Worm (Caenorhabditis elegans) whole organism, L1 larva: ENCODE data around the gene B0564.2.

Experiments used
- ama-1 ChIP-seq: fragments of 150-350 bp; optimal IDR thresholded peaks from 2 replicates; lab custom pipeline; 2014
- elt-3 ChIP-seq, 6 experiments: fragments of 150-350 bp in 1 of 6; sonication (generic microtip); optimal IDR thresholded peaks; 2 replicates each; lab custom pipeline; 2017 to 2018; ENCODE audit warnings: missing biosample characterization in 6 of 6, missing genetic modification characterization in 6 of 6, inconsistent platforms in 1 of 6
- jun-1 ChIP-seq: fragments of 150-350 bp; optimal IDR thresholded peaks from 2 replicates; lab custom pipeline; 2014; ENCODE audit warnings: missing biosample characterization, missing genetic modification reagents, missing genetic modification characterization
- nhr-28 ChIP-seq: fragments of 150-350 bp; optimal IDR thresholded peaks from 2 replicates; lab custom pipeline; 2014; ENCODE audit warnings: missing biosample characterization, missing genetic modification characterization
- pqm-1 ChIP-seq: sonication (generic microtip); optimal IDR thresholded peaks from 3 replicates; lab custom pipeline; 2017; ENCODE audit warnings: missing biosample characterization, missing genetic modification characterization
- skn-1 ChIP-seq: fragments of 150-350 bp; optimal IDR thresholded peaks from 2 replicates; lab custom pipeline; 2014; ENCODE audit warnings: missing biosample characterization, missing genetic modification characterization
- sup-37 ChIP-seq: fragments of 200-800 bp; sonication (Bioruptor generic); optimal IDR thresholded peaks from 2 replicates; lab custom pipeline; 2018; ENCODE audit warnings: mild to moderate bottlenecking, missing genetic modification characterization, missing compliant biosample characterization
- unc-130 ChIP-seq: fragments of 150-350 bp; optimal IDR thresholded peaks from 2 replicates; lab custom pipeline; 2017; ENCODE audit warnings: missing biosample characterization, missing genetic modification characterization, inconsistent platforms
- unc-62 ChIP-seq: fragments of 150-350 bp; optimal IDR thresholded peaks from 2 replicates; lab custom pipeline; 2014; ENCODE audit warnings: missing biosample characterization, missing genetic modification reagents, missing genetic modification characterization
- vab-15 ChIP-seq: sonication (generic microtip); optimal IDR thresholded peaks from 2 replicates; lab custom pipeline; 2017; ENCODE audit warnings: missing genotype, mild to moderate bottlenecking, missing genetic modification characterization, missing compliant biosample characterization

DNA sequence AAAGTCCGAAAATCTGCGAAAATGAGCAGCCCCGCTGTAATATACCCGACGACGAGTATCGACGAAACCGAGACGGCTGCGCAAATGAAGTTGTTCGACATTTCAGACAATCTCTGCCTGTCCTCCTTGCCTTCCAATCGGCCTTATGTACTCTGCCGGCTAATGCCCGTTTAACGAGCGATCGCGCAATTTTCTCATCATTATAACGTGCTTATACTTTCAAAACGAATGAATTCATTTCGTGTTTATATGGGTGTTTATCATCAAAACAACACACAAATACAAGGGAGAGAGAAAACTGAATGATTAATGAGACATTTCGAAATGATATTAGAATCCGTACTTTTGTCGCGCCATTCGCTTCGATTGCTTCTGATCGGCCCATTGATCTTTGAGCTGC is 16.5 kb upstream of the B0564.2 start, which contains the start of gene col-132:
- TF ChIP-seq unc-130 (tag; lab: Kevin White, UChicago) (no peak), jun-1 (tag; lab: Kevin White, UChicago) (no peak), skn-1 (tag; lab: Kevin White, UChicago) (no peak), ama-1 (no peak), nhr-28 (tag; lab: Kevin White, UChicago) (no peak), elt-3 (tag; optimal IDR thresholded peaks at IDR 0.05; lab: Kevin White, UChicago) (no peak), unc-62 (GFP tag; lab: Kevin White, UChicago) (no peak), sup-37 (GFP tag; lab: Kevin White, UChicago) (no peak), pqm-1 (tag; lab: Kevin White, UChicago) (no peak), vab-15 (tag; lab: Kevin White, UChicago) (no peak)
